Fruit fly (Drosophila melanogaster) ovary, adult (tissue): ENCODE results near the gene CG14327.
A peak's percentile ranks its signal among the peaks of the same experiment; 100 is the strongest.

Experiments
- CG17801 ChIP-seq: fragments of 200-800 bp; optimal IDR thresholded peaks from 2 replicates; lab custom pipeline; 2019; ENCODE audit warnings: missing biosample characterization, mild to moderate bottlenecking, missing genetic modification characterization, moderate library complexity; ENCODE audit not compliant: partially characterized antibody

CG14327 gene

DNA sequence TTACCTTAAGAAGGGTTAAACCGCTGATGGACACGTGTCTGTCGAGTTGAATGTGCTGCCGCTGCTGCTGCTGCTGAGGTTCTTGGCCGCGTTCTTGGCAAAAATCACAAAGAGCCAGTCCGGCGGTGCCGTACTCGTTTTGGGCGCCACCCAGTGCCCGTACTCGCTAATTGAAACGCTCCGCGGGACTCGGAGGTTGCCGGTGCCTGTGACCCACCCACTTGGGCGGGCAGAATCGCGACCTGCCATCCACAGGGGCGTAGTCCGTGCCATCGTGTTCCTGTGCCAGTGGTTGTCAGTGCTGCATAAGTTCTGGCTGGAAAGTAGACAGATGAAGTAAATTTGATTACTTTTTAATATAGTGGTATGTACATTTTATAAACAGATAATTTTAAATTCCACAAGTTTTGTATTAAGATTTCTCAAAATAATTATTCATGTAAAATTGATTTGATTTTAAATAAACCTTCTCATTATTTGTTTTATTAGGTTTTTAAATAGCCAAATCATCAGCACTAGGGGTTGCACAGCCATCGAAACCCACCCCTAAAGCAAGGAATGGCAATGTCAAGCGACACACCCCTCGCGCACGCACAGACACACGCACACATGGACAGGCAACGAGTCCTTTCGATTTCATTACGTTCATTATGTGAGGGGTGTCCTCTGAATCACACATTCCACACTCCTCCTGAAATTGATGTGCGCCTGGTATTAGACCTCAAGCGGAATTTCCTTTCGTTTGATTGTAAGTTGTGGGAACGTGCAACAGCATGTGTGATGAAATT lies 8.4 kb upstream of the CG14327 start:
- TF ChIP-seq CG17801 (GFP tag; lab: Kevin White, UChicago) = no peak

dm6 chr3R:17605872-17606271 lies 7.6 kb upstream of the CG14327 start, which contains the start of gene sll:
Gene sll (plus strand): TSS chr3R:17606106.
- no peak for TF ChIP-seq CG17801 (GFP tag; lab: Kevin White, UChicago)

DNA sequence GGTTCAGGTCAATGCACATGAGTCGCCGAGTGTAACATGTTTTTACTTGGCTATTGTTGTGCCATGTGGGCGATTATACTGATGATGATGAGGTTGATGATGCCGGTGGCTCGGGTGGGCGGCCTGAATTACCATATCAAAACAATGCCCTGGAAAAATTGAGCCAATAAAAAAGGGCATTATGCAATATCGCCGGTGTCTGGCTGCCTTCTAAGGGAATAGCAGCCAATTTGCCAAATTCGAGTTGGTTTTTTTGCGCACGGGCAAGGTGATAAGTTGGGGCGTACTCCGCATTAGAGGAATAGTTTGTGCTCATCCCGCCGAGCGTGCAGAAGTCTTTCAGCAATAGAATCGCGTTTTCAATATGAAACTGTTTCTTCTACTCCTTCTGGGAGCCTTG lies 4.5 kb upstream of the CG14327 start, which contains the start of gene CG14329:
TSS of gene CG14329 (plus strand) at position 301 of the 400 bp plus-strand sequence.
- TF ChIP-seq CG17801 (GFP tag; lab: Kevin White, UChicago) = no peak

DNA sequence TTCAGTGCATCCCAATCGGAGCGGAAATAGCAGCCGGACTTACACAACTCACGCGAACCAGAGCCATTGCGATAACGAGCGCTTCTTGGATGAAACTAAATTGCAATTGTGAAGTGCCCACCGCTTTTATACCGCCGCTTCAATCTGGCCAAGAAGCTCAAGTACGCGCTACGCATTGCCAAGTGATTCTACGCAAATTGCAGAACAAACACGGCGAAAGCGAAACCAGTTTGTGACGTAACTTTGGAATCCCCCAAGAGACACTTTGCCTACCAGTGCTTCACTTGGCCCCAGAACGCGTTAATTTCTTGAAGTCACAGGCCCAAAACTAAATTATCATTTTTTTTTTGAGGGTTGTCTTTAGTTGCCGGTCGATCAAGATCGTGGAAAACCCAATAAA lies 2.1 kb upstream of the CG14327 start, which contains the start of gene Edg91:
TSS of gene Edg91 (minus strand) at position 101 of the 400 bp plus-strand sequence.
- TF ChIP-seq CG17801 (GFP tag; lab: Kevin White, UChicago) = no peak

DNA sequence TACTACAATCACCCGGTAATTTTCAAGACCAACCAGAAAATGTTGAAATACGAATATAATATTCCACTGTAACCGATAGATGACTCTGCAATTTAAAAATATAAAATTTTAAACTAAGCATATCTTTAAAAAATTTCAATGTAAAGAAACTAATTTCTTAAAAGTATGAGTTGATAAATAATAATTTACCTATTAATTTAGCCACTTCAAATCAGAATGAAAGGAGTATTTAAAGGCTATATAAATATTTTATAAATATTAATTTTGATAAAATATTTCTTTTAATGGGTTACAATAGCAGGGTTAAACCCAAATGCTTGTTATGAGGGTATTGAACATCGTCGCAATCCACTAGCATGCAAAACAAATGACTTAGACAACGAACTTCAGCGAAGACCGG lies 1.7 kb upstream of the CG14327 start:
- TF ChIP-seq CG17801 (GFP tag; lab: Kevin White, UChicago) = no peak

- no peak for TF ChIP-seq CG17801 (GFP tag; lab: Kevin White, UChicago)
These were observed 922 bp upstream of the CG14327 start, which contains the start of gene CG34281 for dm6 chr3R:17612587-17612986. Gene CG34281 (plus strand): TSS chr3R:17612887.

DNA sequence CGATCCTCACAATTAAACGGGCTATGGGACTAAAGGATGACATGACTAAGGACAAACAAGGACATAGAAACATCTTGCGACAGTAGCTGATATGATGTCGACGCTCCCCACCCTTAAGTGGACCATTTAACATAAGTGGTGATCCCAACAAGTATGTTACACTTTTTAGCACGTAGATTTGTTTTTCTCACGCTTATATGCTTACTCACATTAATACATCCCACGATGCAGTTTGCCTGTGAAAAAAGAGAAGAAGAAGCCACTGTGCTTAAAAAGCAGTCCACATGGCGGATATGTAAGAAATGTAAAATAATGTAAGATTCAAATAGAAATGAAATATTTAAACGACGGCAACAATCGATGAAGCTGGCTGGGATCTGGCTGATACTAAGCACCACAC lies 1.6 kb downstream of the CG14327 start:
- TF ChIP-seq CG17801 (GFP tag; lab: Kevin White, UChicago) = no peak

- TF ChIP-seq CG17801 (GFP tag; lab: Kevin White, UChicago) = no peak
These were observed 2.2 kb downstream of the CG14327 start for dm6 chr3R:17615746-17616145.

DNA sequence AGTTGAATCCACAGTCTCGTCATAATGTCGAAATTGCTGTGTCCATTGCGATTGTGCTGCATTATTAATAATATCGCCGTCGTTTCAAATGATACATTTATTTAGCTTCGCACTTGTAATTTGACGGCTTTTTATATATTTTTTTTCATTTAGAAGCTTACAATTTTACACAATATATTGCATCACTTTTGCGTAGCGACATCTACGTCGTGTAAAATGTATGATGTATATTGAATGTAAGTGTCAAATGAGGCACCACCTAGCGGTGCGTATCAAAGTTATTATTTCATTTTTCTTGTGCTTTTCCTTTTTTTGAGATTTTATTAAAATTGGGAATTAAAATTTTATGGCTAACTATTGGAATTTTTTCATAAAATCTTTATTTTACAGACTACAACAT lies 3.0 kb downstream of the CG14327 start:
- no peak for TF ChIP-seq CG17801 (GFP tag; lab: Kevin White, UChicago)

DNA sequence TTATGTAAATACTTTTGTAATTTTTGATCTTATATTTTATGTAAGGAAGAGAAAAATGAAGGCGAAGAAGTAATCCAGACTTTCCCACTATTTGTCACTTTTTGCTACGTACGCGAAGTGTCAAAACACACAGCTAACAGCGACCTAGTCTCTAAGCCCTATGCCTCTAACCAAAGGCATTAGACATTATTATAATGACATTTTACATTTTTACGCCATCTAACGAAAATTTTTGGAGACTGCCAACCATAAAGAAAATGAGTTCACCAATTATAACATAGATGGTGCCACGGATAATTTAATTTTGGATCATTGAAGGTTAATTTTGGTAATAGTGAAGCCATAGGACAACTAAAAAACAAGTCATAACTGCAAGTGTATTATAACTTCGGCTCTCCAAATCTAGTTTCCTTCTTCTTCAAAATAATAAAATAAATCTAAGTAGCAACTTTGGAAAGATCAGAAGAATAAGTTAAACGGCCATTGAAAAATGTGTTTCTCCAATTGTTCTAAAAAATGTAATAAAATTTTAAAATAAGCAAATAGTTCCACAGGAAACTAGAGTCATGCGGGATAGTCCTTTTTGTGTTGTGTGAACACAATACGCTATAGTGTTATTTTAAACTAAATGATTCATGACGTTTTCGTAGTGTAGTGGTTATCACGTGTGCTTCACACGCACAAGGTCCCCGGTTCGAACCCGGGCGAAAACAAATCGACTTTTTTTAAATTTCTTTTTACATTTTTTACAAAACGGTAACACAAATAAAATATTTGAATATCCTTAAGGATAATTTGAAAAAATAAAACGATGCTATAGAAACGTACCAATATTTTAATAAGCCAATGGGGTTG lies 3.8 kb downstream of the CG14327 start:
- no peak for TF ChIP-seq CG17801 (GFP tag; lab: Kevin White, UChicago)

DNA sequence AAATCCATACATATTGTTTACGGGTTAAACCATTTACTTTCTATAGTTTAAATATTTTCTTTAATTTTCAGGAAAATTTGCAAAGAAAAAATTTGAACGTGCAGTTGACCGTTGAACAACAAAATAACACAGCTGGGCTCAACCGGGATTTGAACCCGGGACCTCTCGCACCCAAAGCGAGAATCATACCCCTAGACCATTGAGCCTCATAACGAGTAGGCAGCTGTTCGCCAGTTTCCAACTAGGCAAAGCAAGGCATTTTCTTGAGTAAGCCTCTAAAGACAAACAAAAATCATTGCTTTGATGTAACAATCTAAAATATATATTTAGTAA lies 4.4 kb downstream of the CG14327 start:
- TF ChIP-seq CG17801 (GFP tag; lab: Kevin White, UChicago) = no peak

DNA sequence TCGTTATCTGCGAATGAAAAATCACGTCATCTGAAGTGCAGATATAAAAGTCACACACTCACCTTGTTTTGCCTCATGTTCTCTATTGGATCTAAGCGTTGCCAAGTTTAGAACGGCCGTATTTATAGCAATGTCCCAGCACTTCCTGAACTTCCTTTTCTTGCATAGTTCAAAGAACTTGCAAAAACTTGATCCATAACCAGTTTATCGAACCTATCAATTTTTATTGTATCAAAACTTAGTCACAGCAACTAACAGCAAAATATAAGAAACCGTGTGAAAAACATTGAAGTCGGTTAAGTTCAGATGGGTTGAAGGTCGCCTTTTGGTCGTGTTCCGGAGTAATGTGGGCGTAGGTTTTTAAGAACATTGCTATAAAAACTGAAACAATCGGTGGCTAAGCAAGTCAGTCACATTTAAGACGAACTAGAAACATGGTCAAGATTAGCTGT lies 5.2 kb downstream of the CG14327 start, which contains the start of the genes CG14324 and CG14326:
TSS of gene CG14324 (minus strand) at position 101 of the 452 bp plus-strand sequence.
TSS of gene CG14326 (plus strand) at position 402 of the 452 bp plus-strand sequence.
- no peak for TF ChIP-seq CG17801 (GFP tag; lab: Kevin White, UChicago)

dm6 chr3R:17619726-17620282 lies 6.3 kb downstream of the CG14327 start:
- peak; percentile 95 for TF ChIP-seq CG17801 (GFP tag; lab: Kevin White, UChicago)

DNA sequence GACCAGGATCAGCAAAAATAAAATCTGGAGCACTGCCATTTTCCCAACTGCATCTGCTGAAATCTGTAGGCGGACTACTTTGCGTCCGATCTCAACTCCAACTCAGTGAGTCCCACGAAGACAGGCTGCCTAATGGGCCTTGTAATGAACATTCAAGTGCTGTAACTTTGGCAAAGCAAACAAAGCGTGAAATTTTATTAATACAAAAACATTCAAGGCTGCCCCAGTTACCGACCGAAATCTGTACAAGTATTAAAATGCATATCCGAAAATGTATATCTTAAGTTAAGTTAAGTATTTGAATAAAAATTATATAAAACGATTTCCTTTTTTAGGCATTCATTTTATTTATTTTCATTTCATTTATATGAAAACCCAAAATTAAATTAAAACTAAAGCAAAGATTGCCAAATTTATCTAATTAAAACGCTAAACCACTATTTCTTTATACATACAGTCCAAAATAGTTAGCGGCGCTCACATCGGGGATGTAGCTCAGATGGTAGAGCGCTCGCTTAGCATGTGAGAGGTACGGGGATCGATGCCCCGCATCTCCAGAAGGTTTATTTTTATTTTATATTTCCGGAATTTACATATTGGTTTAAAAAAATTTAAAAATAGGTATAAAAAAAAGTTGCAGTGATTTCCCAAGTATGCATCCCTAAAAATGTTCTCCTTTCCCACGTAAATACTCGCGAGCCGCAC lies 8.7 kb downstream of the CG14327 start, which contains the start of gene CG14323:
TSS of gene CG14323 (minus strand) at position 51 of the 705 bp plus-strand sequence.
- TF ChIP-seq CG17801 (GFP tag; lab: Kevin White, UChicago) = no peak
